Worm (Caenorhabditis elegans) whole organism, L1 larva: ENCODE measurements around the gene T19H12.12.

Source experiments
- C04F5.9 ChIP-seq: sonication (generic microtip); optimal IDR thresholded peaks from 2 replicates; lab custom pipeline; 2016; ENCODE audit warnings: missing genetic modification characterization, missing compliant biosample characterization
- C34B4.2 ChIP-seq: sonication (generic microtip); optimal IDR thresholded peaks from 2 replicates; lab custom pipeline; 2017; ENCODE audit warnings: mild to moderate bottlenecking, missing genetic modification characterization, missing compliant biosample characterization
- F16B12.6 ChIP-seq: fragments of 150-350 bp; optimal IDR thresholded peaks from 2 replicates; lab custom pipeline; 2014; ENCODE audit warnings: missing biosample characterization, missing genetic modification characterization
- Y116A8C.19 ChIP-seq: sonication (generic microtip); optimal IDR thresholded peaks from 2 replicates; lab custom pipeline; 2016; ENCODE audit warnings: missing compliant biosample characterization, missing genetic modification characterization, borderline replicate concordance
- aha-1 ChIP-seq: fragments of 150-350 bp; optimal IDR thresholded peaks from 2 replicates; lab custom pipeline; 2014; ENCODE audit warnings: missing biosample characterization, missing genetic modification characterization
- alr-1 ChIP-seq: fragments of 200-800 bp; sonication (Bioruptor generic); optimal IDR thresholded peaks from 2 replicates; lab custom pipeline; 2018; ENCODE audit warnings: borderline replicate concordance, mild to moderate bottlenecking, missing genetic modification characterization, missing compliant biosample characterization
- blmp-1 ChIP-seq: fragments of 150-350 bp; optimal IDR thresholded peaks from 2 replicates; lab custom pipeline; 2014; ENCODE audit warnings: missing biosample characterization, missing genetic modification characterization
- ceh-63 ChIP-seq: fragments of 200-800 bp; sonication (Bioruptor generic); optimal IDR thresholded peaks from 2 replicates; lab custom pipeline; 2018; ENCODE audit warnings: mild to moderate bottlenecking, missing genetic modification characterization, missing compliant biosample characterization
- ceh-8 ChIP-seq: fragments of 200-800 bp; sonication (Bioruptor generic); optimal IDR thresholded peaks from 2 replicates; lab custom pipeline; 2018; ENCODE audit warnings: mild to moderate bottlenecking, missing genetic modification characterization, moderate library complexity, missing compliant biosample characterization
- ceh-82 ChIP-seq, 3 experiments: fragments of 150-350 bp in 1 of 3; sonication (generic microtip) in 2 of 3; optimal IDR thresholded peaks; 2 replicates each; lab custom pipeline; 2014 to 2017; ENCODE audit warnings: missing biosample characterization in 3 of 3, missing genetic modification characterization in 3 of 3
- ceh-88 ChIP-seq: fragments of 200-800 bp; sonication (Bioruptor generic); IDR thresholded peaks from 2 replicates; pipeline ENCODE4 v1.3.6; 2022; ENCODE audit warnings: missing genetic modification characterization, missing compliant biosample characterization
- ceh-90 ChIP-seq: sonication (generic microtip); optimal IDR thresholded peaks from 2 replicates; lab custom pipeline; 2016; ENCODE audit warnings: missing genetic modification characterization, missing compliant biosample characterization
- ces-1 ChIP-seq: fragments of 150-350 bp; optimal IDR thresholded peaks from 2 replicates; lab custom pipeline; 2014; ENCODE audit warnings: missing biosample characterization, missing genetic modification reagents, missing genetic modification characterization
- efl-1 ChIP-seq, 4 experiments: fragments of 150-350 bp; optimal IDR thresholded peaks in 3 of 4; peaks in 1 of 4; 1 replicate in 1 of 4; 2 replicates in 3 of 4; lab custom pipeline; 2014; ENCODE audit warnings: missing biosample characterization in 2 of 4, missing genetic modification characterization in 2 of 4, missing genetic modification reagents in 2 of 4
- efl-3 ChIP-seq: fragments of 200-800 bp; sonication (Bioruptor generic); optimal IDR thresholded peaks from 2 replicates; lab custom pipeline; 2018; ENCODE audit warnings: mild to moderate bottlenecking, missing genetic modification characterization, missing compliant biosample characterization
- egl-13 ChIP-seq: sonication (generic microtip); optimal IDR thresholded peaks from 2 replicates; lab custom pipeline; 2016; ENCODE audit warnings: missing genotype, missing genetic modification reagents, missing genetic modification characterization, missing compliant biosample characterization
- elt-3 ChIP-seq, 6 experiments: fragments of 150-350 bp in 1 of 6; sonication (generic microtip); optimal IDR thresholded peaks; 2 replicates each; lab custom pipeline; 2017 to 2018; ENCODE audit warnings: missing biosample characterization in 6 of 6, missing genetic modification characterization in 6 of 6, inconsistent platforms in 1 of 6
- irx-1 ChIP-seq: sonication (generic microtip); optimal IDR thresholded peaks from 2 replicates; lab custom pipeline; 2016; ENCODE audit warnings: missing genetic modification characterization, missing compliant biosample characterization
- jun-1 ChIP-seq: fragments of 150-350 bp; optimal IDR thresholded peaks from 2 replicates; lab custom pipeline; 2014; ENCODE audit warnings: missing biosample characterization, missing genetic modification reagents, missing genetic modification characterization
- lin-14 ChIP-seq: fragments of 200-800 bp; sonication (Bioruptor generic); optimal IDR thresholded peaks from 2 replicates; lab custom pipeline; 2018; ENCODE audit warnings: mild to moderate bottlenecking, missing genetic modification characterization, moderate library complexity, missing compliant biosample characterization
- lin-35 ChIP-seq, 2 experiments: fragments of 150-350 bp; optimal IDR thresholded peaks; 2 replicates each; lab custom pipeline; 2014; ENCODE audit warnings: missing biosample characterization in 2 of 2, missing genetic modification characterization in 2 of 2, missing genetic modification reagents in 2 of 2
- lin-39 ChIP-seq: fragments of 150-350 bp; optimal IDR thresholded peaks from 2 replicates; lab custom pipeline; 2014; ENCODE audit warnings: missing biosample characterization, missing genetic modification reagents, missing genetic modification characterization
- lsy-2 ChIP-seq, 2 experiments: fragments of 150-350 bp; optimal IDR thresholded peaks; 2 replicates each; lab custom pipeline; 2014; ENCODE audit warnings: missing biosample characterization in 2 of 2, missing genetic modification characterization in 2 of 2
- mab-9 ChIP-seq: fragments of 200-800 bp; sonication (Bioruptor generic); IDR thresholded peaks from 2 replicates; pipeline ENCODE4 v1.3.6; 2022; ENCODE audit warnings: missing genetic modification reagents, missing genetic modification characterization, missing compliant biosample characterization
- mef-2 ChIP-seq: fragments of 150-350 bp; optimal IDR thresholded peaks from 2 replicates; lab custom pipeline; 2014; ENCODE audit warnings: missing biosample characterization, missing genetic modification characterization
- nhr-11 ChIP-seq: fragments of 150-350 bp; optimal IDR thresholded peaks from 2 replicates; lab custom pipeline; 2014; ENCODE audit warnings: missing biosample characterization, missing genetic modification characterization
- nhr-12 ChIP-seq: sonication (generic microtip); optimal IDR thresholded peaks from 2 replicates; lab custom pipeline; 2017; ENCODE audit warnings: missing biosample characterization, missing genetic modification characterization
- nhr-20 ChIP-seq: sonication (generic microtip); optimal IDR thresholded peaks from 2 replicates; lab custom pipeline; 2016; ENCODE audit warnings: mild to moderate bottlenecking, missing genetic modification characterization, missing compliant biosample characterization
- nhr-47 ChIP-seq: sonication (generic microtip); optimal IDR thresholded peaks from 2 replicates; lab custom pipeline; 2016; ENCODE audit warnings: mild to moderate bottlenecking, missing genetic modification characterization, moderate library complexity, missing compliant biosample characterization
- nhr-71 ChIP-seq: sonication (generic microtip); optimal IDR thresholded peaks from 2 replicates; lab custom pipeline; 2016; ENCODE audit warnings: mild to moderate bottlenecking, missing genetic modification characterization, moderate library complexity, missing compliant biosample characterization
- nhr-76 ChIP-seq: sonication (generic microtip); optimal IDR thresholded peaks from 2 replicates; lab custom pipeline; 2017; ENCODE audit warnings: missing biosample characterization, missing genetic modification characterization
- nhr-77 ChIP-seq: fragments of 150-350 bp; optimal IDR thresholded peaks from 2 replicates; lab custom pipeline; 2014; ENCODE audit warnings: missing biosample characterization, missing genetic modification characterization
- nhr-84 ChIP-seq: sonication (generic microtip); optimal IDR thresholded peaks from 2 replicates; lab custom pipeline; 2017; ENCODE audit warnings: missing biosample characterization, missing genetic modification characterization
- nhr-90 ChIP-seq: sonication (generic microtip); optimal IDR thresholded peaks from 2 replicates; lab custom pipeline; 2016; ENCODE audit warnings: mild to moderate bottlenecking, missing genetic modification characterization, missing compliant biosample characterization; ENCODE audit not compliant: poor library complexity
- pax-3 ChIP-seq: fragments of 200-800 bp; sonication (Bioruptor generic); optimal IDR thresholded peaks from 2 replicates; lab custom pipeline; 2018; ENCODE audit warnings: mild to moderate bottlenecking, missing genetic modification characterization, moderate library complexity, missing compliant biosample characterization
- pqm-1 ChIP-seq: sonication (generic microtip); optimal IDR thresholded peaks from 3 replicates; lab custom pipeline; 2017; ENCODE audit warnings: missing biosample characterization, missing genetic modification characterization
- rnt-1 ChIP-seq: sonication (generic microtip); optimal IDR thresholded peaks from 2 replicates; lab custom pipeline; 2016; ENCODE audit warnings: mild to moderate bottlenecking, missing genetic modification characterization, moderate library complexity, missing compliant biosample characterization
- snpc-4 ChIP-seq: fragments of 150-350 bp; optimal IDR thresholded peaks from 2 replicates; lab custom pipeline; 2014; ENCODE audit warnings: missing biosample characterization, missing genetic modification characterization
- snu-23 ChIP-seq: sonication (generic microtip); optimal IDR thresholded peaks from 2 replicates; lab custom pipeline; 2016; ENCODE audit warnings: missing genetic modification characterization, missing compliant biosample characterization
- sup-37 ChIP-seq: fragments of 200-800 bp; sonication (Bioruptor generic); optimal IDR thresholded peaks from 2 replicates; lab custom pipeline; 2018; ENCODE audit warnings: mild to moderate bottlenecking, missing genetic modification characterization, missing compliant biosample characterization
- unc-62 ChIP-seq: fragments of 150-350 bp; optimal IDR thresholded peaks from 2 replicates; lab custom pipeline; 2014; ENCODE audit warnings: missing biosample characterization, missing genetic modification reagents, missing genetic modification characterization
- unc-86 ChIP-seq: sonication (generic microtip); optimal IDR thresholded peaks from 2 replicates; lab custom pipeline; 2016; ENCODE audit warnings: missing genetic modification characterization, missing compliant biosample characterization
- unc-98 ChIP-seq: fragments of 200-800 bp; sonication (Bioruptor generic); IDR thresholded peaks from 2 replicates; pipeline ENCODE4 v1.3.6; 2022; ENCODE audit warnings: missing genetic modification characterization, missing compliant biosample characterization
- xbp-1 ChIP-seq: sonication (generic microtip); optimal IDR thresholded peaks from 2 replicates; lab custom pipeline; 2016; ENCODE audit warnings: missing genetic modification characterization, missing compliant biosample characterization
- zag-1 ChIP-seq: fragments of 150-350 bp; optimal IDR thresholded peaks from 2 replicates; lab custom pipeline; 2014; ENCODE audit warnings: missing biosample characterization, missing genetic modification characterization
- ztf-11 ChIP-seq, 2 experiments: sonication (generic microtip); optimal IDR thresholded peaks; 2 replicates each; lab custom pipeline; 2016 to 2017; ENCODE audit warnings: missing genetic modification characterization in 2 of 2, missing biosample characterization in 1 of 2, missing compliant biosample characterization in 1 of 2
- ztf-4 ChIP-seq: fragments of 150-350 bp; optimal IDR thresholded peaks from 2 replicates; lab custom pipeline; 2014; ENCODE audit warnings: missing biosample characterization, missing genetic modification characterization

Gene T19H12.12

DNA sequence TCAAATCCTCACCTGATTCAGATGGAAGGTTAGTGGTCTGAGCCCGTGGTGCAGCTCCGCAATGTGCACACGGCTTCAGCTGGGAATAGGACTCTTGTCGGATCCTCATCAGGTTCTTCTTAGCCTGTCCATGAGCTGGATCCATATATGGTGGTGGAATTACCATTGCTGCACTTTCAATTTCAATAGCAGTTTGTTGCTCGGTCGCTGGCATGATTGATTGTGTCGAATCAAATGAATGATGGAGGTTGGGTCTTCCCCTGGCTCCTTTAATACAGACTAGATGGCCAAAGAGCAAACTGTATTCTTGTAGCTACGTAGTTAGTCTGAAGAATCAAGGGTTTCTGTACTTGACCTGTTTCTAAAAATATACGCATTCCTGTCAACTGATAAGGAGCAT, 48.2 kb downstream of the T19H12.12 start, which contains the start of gene C02E7.10:
Gene C02E7.10 (minus strand): TSS at position 232 of the 400 bp plus-strand sequence.
- TF ChIP-seq C04F5.9 (tag; lab: Kevin White, UChicago), result no peak
- no peak for TF ChIP-seq ceh-90 (tag; lab: Kevin White, UChicago)
- TF ChIP-seq unc-62 (GFP tag; lab: Kevin White, UChicago), result no peak
- TF ChIP-seq ceh-88 (GFP tag; lab: Robert Waterston, UW), result no peak
- no peak for TF ChIP-seq nhr-90
- TF ChIP-seq xbp-1 (tag; lab: Kevin White, UChicago), result no peak
- TF ChIP-seq pqm-1 (tag; lab: Kevin White, UChicago), result no peak
- no peak for TF ChIP-seq snu-23 (GFP tag; lab: Kevin White, UChicago)
- no peak for TF ChIP-seq nhr-76 (tag; lab: Kevin White, UChicago)
- TF ChIP-seq ztf-4, result no peak
- TF ChIP-seq blmp-1 (tag; lab: Kevin White, UChicago), result no peak
- no peak for TF ChIP-seq F16B12.6 (tag; lab: Kevin White, UChicago)
- no peak for TF ChIP-seq nhr-71 (tag; lab: Kevin White, UChicago)
- TF ChIP-seq nhr-77, result no peak
- TF ChIP-seq nhr-12, result no peak
- no peak for TF ChIP-seq snpc-4 (tag; lab: Kevin White, UChicago)
- no peak for TF ChIP-seq egl-13
- TF ChIP-seq aha-1 (tag; lab: Kevin White, UChicago), result no peak
- no peak for TF ChIP-seq unc-98 (GFP tag; lab: Robert Waterston, UW)
- no peak for TF ChIP-seq ztf-11 (tag; optimal IDR thresholded peaks at IDR 0.05; lab: Kevin White, UChicago)

DNA sequence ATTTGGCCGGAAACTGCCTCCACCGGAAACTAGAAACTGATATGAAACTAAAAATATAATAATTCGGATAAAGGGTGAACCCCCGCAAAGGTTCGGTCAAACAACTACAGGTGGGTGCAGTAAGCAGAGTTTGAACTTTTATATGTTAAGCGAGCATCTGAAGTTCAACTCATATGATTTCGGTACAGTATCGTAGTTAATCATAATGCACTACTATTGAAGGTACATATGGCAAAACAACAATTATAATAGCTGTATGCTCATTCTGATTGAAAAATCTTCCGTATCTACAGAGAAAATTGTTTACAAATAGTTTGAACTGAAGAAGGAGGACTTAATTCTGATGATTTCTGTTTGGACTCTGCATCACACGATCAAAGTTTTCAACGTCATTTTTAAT, 48.7 kb downstream of the T19H12.12 start:
- TF ChIP-seq lin-39 (tag; lab: Kevin White, UChicago) (no peak), lin-35 (GFP tag; optimal IDR thresholded peaks at IDR 0.05; lab: Kevin White, UChicago) (no peak), lsy-2 (tag; optimal IDR thresholded peaks at IDR 0.05; lab: Kevin White, UChicago) (no peak), pax-3 (tag; lab: Kevin White, UChicago) (no peak), elt-3 (tag; optimal IDR thresholded peaks at IDR 0.05; lab: Kevin White, UChicago) (no peak), unc-62 (GFP tag; lab: Kevin White, UChicago) (no peak), nhr-47 (tag; lab: Kevin White, UChicago) (no peak), egl-13 (no peak), ces-1 (GFP tag; lab: Kevin White, UChicago) (no peak), lin-14 (GFP tag; lab: Kevin White, UChicago) (no peak), sup-37 (GFP tag; lab: Kevin White, UChicago) (no peak), ceh-63 (no peak), efl-3 (GFP tag; lab: Kevin White, UChicago) (no peak), zag-1 (no peak), nhr-84 (tag; lab: Kevin White, UChicago) (no peak), alr-1 (no peak), mef-2 (tag; lab: Kevin White, UChicago) (no peak), ceh-8 (GFP tag; lab: Kevin White, UChicago) (no peak), C34B4.2 (no peak), irx-1 (tag; lab: Kevin White, UChicago) (no peak)
- TF ChIP-seq, all 84 proteins: peak for 0

DNA sequence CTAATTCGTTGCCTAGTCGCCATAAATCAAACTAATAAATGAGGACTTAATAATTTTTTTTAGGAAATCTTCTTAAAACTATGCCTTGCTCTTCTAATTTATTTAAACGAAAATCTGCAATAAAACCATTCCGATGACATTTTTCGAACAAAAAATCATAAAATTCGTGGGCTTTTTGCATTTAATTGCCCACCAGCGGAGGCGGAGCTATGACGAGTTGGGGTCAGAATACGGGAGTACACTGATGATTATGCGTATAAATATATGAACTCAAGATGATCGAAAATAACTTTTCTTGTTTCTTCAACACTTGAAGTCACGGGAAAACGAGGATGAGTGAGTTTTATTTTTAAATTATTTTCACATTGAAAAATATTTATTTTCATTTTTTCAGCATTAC, 49.8 kb downstream of the T19H12.12 start, which contains the start of gene catp-2:
Gene catp-2 (plus strand): TSS at position 301 of the 400 bp plus-strand sequence.
- no peak for TF ChIP-seq ceh-82 (tag; optimal IDR thresholded peaks at IDR 0.05; lab: Kevin White, UChicago)
- TF ChIP-seq ceh-90 (tag; lab: Kevin White, UChicago), result no peak
- no peak for TF ChIP-seq ztf-4
- TF ChIP-seq nhr-20 (tag; lab: Kevin White, UChicago), result no peak
- TF ChIP-seq mab-9 (GFP tag; lab: Robert Waterston, UW), result no peak
- TF ChIP-seq Y116A8C.19 (tag; lab: Kevin White, UChicago), result no peak
- TF ChIP-seq unc-98 (GFP tag; lab: Robert Waterston, UW), result no peak
- no peak for TF ChIP-seq nhr-76 (tag; lab: Kevin White, UChicago)
- no peak for TF ChIP-seq efl-1 (optimal IDR thresholded peaks at IDR 0.05; lab: Kevin White, UChicago)
- no peak for TF ChIP-seq efl-1 (GFP tag; optimal IDR thresholded peaks at IDR 0.05 in 1 of 2; lab: Kevin White, UChicago)
- TF ChIP-seq unc-86 (tag; lab: Kevin White, UChicago), result no peak
- no peak for TF ChIP-seq rnt-1 (tag; lab: Kevin White, UChicago)
- no peak for TF ChIP-seq ceh-88 (GFP tag; lab: Robert Waterston, UW)
- no peak for TF ChIP-seq nhr-11 (tag; lab: Kevin White, UChicago)
- no peak for TF ChIP-seq snpc-4 (tag; lab: Kevin White, UChicago)
- TF ChIP-seq nhr-12, result no peak
- TF ChIP-seq jun-1 (tag; lab: Kevin White, UChicago), result no peak
- TF ChIP-seq ceh-8 (GFP tag; lab: Kevin White, UChicago), result no peak
- TF ChIP-seq lin-14 (GFP tag; lab: Kevin White, UChicago), result no peak
